Fruit fly (Drosophila melanogaster) Kc167 (cell line): Measurements from ENCODE around the gene mTerf3.

Source experiments
- Sin3A ChIP-seq: fragments of >200 bp; optimal IDR thresholded peaks from 2 replicates; lab custom pipeline; 2018; ENCODE audit warnings: missing external identifiers
- insv ChIP-seq: fragments of >200 bp; optimal IDR thresholded peaks from 3 replicates; lab custom pipeline; 2018; ENCODE audit warnings: missing external identifiers

- no peak for TF ChIP-seq Sin3A (lab: Kevin White, UChicago)
- no peak for TF ChIP-seq insv (lab: Kevin White, UChicago)
Observed at dm6 chr3L:20529918-20530317, 9.3 kb upstream of the mTerf3 start.
